Worm (Caenorhabditis elegans) whole organism, L4 larva: ENCODE results near the gene R102.6.

Experiments used
- lin-15B ChIP-seq: fragments of 150-350 bp; sonication (generic microtip); optimal IDR thresholded peaks from 3 replicates; lab custom pipeline; 2014; ENCODE audit warnings: missing biosample characterization, missing genetic modification characterization
- mdl-1 ChIP-seq, 2 experiments: fragments of 150-350 bp in 1 of 2; sonication (generic microtip) in 1 of 2; optimal IDR thresholded peaks; 2 replicates each; lab custom pipeline; 2014 to 2017; ENCODE audit warnings: missing biosample characterization in 2 of 2, missing genetic modification characterization in 2 of 2

DNA sequence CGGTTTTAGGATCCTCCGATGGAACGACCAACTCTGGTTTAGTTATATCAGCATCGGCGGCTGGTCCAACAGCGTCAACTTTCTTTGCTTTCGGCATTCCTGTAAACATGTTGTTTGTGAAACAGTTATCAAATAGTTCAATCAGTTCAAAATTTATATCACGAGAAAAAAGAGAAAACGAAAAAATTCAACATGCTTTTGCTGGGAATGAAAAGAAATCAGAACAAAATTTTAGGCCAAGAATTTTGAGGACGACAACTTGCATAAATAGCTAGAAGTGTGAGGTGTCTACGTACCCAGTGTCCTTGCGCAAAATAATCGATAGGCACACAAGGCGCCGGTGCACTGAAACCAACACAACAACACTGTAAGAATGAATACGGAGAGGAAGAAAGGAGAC, 25.6 kb downstream of the R102.6 start, which contains the start of gene K08C7.4:
- no peak for TF ChIP-seq lin-15B
- no peak for TF ChIP-seq mdl-1 (tag; optimal IDR thresholded peaks at IDR 0.05; lab: Kevin White, UChicago)
